Fruit fly (Drosophila melanogaster) whole organism, pupa: Measurements from ENCODE around the gene CG14990.

Experiments used
- CG10348 ChIP-seq: fragments of 200-800 bp; sonication (Bioruptor generic); IDR thresholded peaks from 2 replicates; pipeline ENCODE4 v1.3.6; 2022; ENCODE audit warnings: missing biosample characterization, missing genetic modification characterization
- CG12605 ChIP-seq: fragments of 200-800 bp; sonication (Bioruptor generic); IDR thresholded peaks from 2 replicates; pipeline ENCODE4 v1.3.6; 2022; ENCODE audit warnings: missing biosample characterization, missing genetic modification characterization
- CG13204 ChIP-seq: fragments of 200-800 bp; sonication (Bioruptor generic); optimal IDR thresholded peaks from 2 replicates; lab custom pipeline; 2018; ENCODE audit warnings: missing biosample characterization, mild to moderate bottlenecking, missing genetic modification characterization, moderate library complexity
- CG14655 ChIP-seq: fragments of 200-800 bp; sonication (Bioruptor generic); optimal IDR thresholded peaks from 3 replicates; lab custom pipeline; 2017; ENCODE audit warnings: mild to moderate bottlenecking, missing biosample characterization, missing genetic modification reagents, missing genetic modification characterization
- CG15710 ChIP-seq: fragments of 200-800 bp; sonication (Bioruptor generic); optimal IDR thresholded peaks from 2 replicates; lab custom pipeline; 2018; ENCODE audit warnings: missing biosample characterization, mild to moderate bottlenecking, missing genetic modification characterization, moderate library complexity
- CG17806 ChIP-seq: fragments of 200-800 bp; sonication (Bioruptor generic); optimal IDR thresholded peaks from 2 replicates; lab custom pipeline; 2018; ENCODE audit warnings: missing biosample characterization, mild to moderate bottlenecking, missing genetic modification characterization, moderate library complexity
- CG32121 ChIP-seq: fragments of 200-800 bp; sonication (Bioruptor generic); IDR thresholded peaks from 2 replicates; pipeline ENCODE4 v1.3.6; 2022; ENCODE audit warnings: missing biosample characterization, missing genetic modification characterization
- CG34367 ChIP-seq: fragments of 200-800 bp; sonication (Bioruptor generic); optimal IDR thresholded peaks from 2 replicates; lab custom pipeline; 2018; ENCODE audit warnings: missing biosample characterization, mild to moderate bottlenecking, missing genetic modification characterization
- CG4496 ChIP-seq: fragments of 200-800 bp; sonication (Bioruptor generic); IDR thresholded peaks from 3 replicates; pipeline ENCODE4 v1.3.6; 2022; ENCODE audit warnings: missing biosample characterization, missing genetic modification characterization
- CG8159 ChIP-seq: fragments of 200-800 bp; sonication (Bioruptor generic); optimal IDR thresholded peaks from 3 replicates; lab custom pipeline; 2018; ENCODE audit warnings: missing biosample characterization, mild to moderate bottlenecking, missing genetic modification characterization, moderate library complexity
- CG8301 ChIP-seq: fragments of 200-800 bp; sonication (Bioruptor generic); optimal IDR thresholded peaks from 2 replicates; lab custom pipeline; 2018; ENCODE audit warnings: missing biosample characterization, mild to moderate bottlenecking, missing genetic modification characterization
- CG9948 ChIP-seq: fragments of 200-800 bp; sonication (Bioruptor generic); optimal IDR thresholded peaks from 2 replicates; lab custom pipeline; 2018; ENCODE audit warnings: missing biosample characterization, mild to moderate bottlenecking, missing genetic modification characterization, moderate library complexity
- D1 ChIP-seq: fragments of 200-800 bp; sonication (Bioruptor generic); optimal IDR thresholded peaks from 2 replicates; lab custom pipeline; 2018; ENCODE audit warnings: missing biosample characterization, mild to moderate bottlenecking, missing genetic modification characterization, moderate library complexity
- EcR ChIP-seq: fragments of 200-800 bp; sonication (Bioruptor generic); optimal IDR thresholded peaks from 3 replicates; lab custom pipeline; 2019; ENCODE audit warnings: missing biosample characterization, missing genetic modification characterization, mild to moderate bottlenecking, moderate library complexity, missing genetic modification reagents
- Ets98B ChIP-seq: fragments of 200-800 bp; sonication (Bioruptor generic); IDR thresholded peaks from 2 replicates; pipeline ENCODE4 v1.3.6; 2022; ENCODE audit warnings: missing biosample characterization, missing genetic modification characterization
- Pif1A ChIP-seq: fragments of 200-800 bp; sonication (Bioruptor generic); optimal IDR thresholded peaks from 3 replicates; lab custom pipeline; 2016; ENCODE audit warnings: missing biosample characterization, missing genetic modification characterization
- Pif1B ChIP-seq: fragments of 200-800 bp; sonication (Bioruptor generic); optimal IDR thresholded peaks from 3 replicates; lab custom pipeline; 2016; ENCODE audit warnings: missing biosample characterization, missing genetic modification characterization
- Snoo ChIP-seq: fragments of 200-800 bp; sonication (Bioruptor generic); optimal IDR thresholded peaks from 3 replicates; lab custom pipeline; 2017; ENCODE audit warnings: missing biosample characterization, mild to moderate bottlenecking, missing genetic modification characterization, inconsistent platforms
- fd96Ca ChIP-seq: fragments of 200-800 bp; sonication (Bioruptor generic); IDR thresholded peaks from 3 replicates; pipeline ENCODE4 v1.3.6; 2022; ENCODE audit warnings: missing biosample characterization, missing genetic modification characterization
- gl ChIP-seq: fragments of 200-800 bp; sonication (Bioruptor generic); optimal IDR thresholded peaks from 2 replicates; lab custom pipeline; 2018; ENCODE audit warnings: missing biosample characterization, mild to moderate bottlenecking, missing genetic modification characterization
- rn ChIP-seq: fragments of 200-800 bp; sonication (Bioruptor generic); IDR thresholded peaks from 2 replicates; pipeline ENCODE4 v1.3.6; 2022; ENCODE audit warnings: missing biosample characterization, missing genetic modification characterization

Gene CG14990

dm6 chr3L:4125709-4126108 is 32.7 kb downstream of the CG14990 start:
- no peak for TF ChIP-seq CG8301 (tag; lab: Kevin White, UChicago)
- TF ChIP-seq CG17806 (tag; lab: Kevin White, UChicago): no peak
- TF ChIP-seq Pif1B (GFP tag; lab: Kevin White, UChicago): no peak
- no peak for TF ChIP-seq Snoo (tag; lab: Kevin White, UChicago)
- no peak for TF ChIP-seq D1
- TF ChIP-seq, all 21 proteins: peak for 0

dm6 chr3L:4128579-4128978 is 35.6 kb downstream of the CG14990 start:
- TF ChIP-seq EcR (no peak), CG9948 (tag; lab: Kevin White, UChicago) (no peak), CG34367 (tag; lab: Kevin White, UChicago) (no peak), fd96Ca (GFP tag; lab: Robert Waterston, UW) (no peak), CG4496 (no peak), Pif1B (GFP tag; lab: Kevin White, UChicago) (no peak), CG8301 (tag; lab: Kevin White, UChicago) (no peak), rn (GFP tag; lab: Robert Waterston, UW) (no peak), CG12605 (GFP tag; lab: Robert Waterston, UW) (no peak), gl (tag; lab: Kevin White, UChicago) (no peak), CG32121 (GFP tag; lab: Robert Waterston, UW) (no peak), CG10348 (GFP tag; lab: Robert Waterston, UW) (no peak), CG13204 (no peak), Pif1A (GFP tag; lab: Kevin White, UChicago) (no peak), Snoo (tag; lab: Kevin White, UChicago) (no peak), Ets98B (GFP tag; lab: Robert Waterston, UW) (no peak), CG8159 (no peak), CG14655 (GFP tag; lab: Kevin White, UChicago) (no peak), CG17806 (tag; lab: Kevin White, UChicago) (no peak), CG15710 (no peak)

dm6 chr3L:4130743-4131142 is 37.7 kb downstream of the CG14990 start:
- TF ChIP-seq gl (tag; lab: Kevin White, UChicago) (no peak), CG15710 (no peak), D1 (no peak), fd96Ca (GFP tag; lab: Robert Waterston, UW) (no peak), CG8301 (tag; lab: Kevin White, UChicago) (no peak), CG9948 (tag; lab: Kevin White, UChicago) (no peak), CG10348 (GFP tag; lab: Robert Waterston, UW) (no peak), CG17806 (tag; lab: Kevin White, UChicago) (no peak), EcR (no peak), Snoo (tag; lab: Kevin White, UChicago) (no peak), rn (GFP tag; lab: Robert Waterston, UW) (no peak), CG32121 (GFP tag; lab: Robert Waterston, UW) (no peak), Ets98B (GFP tag; lab: Robert Waterston, UW) (no peak), Pif1A (GFP tag; lab: Kevin White, UChicago) (no peak), CG4496 (no peak), CG34367 (tag; lab: Kevin White, UChicago) (no peak), CG13204 (no peak), CG12605 (GFP tag; lab: Robert Waterston, UW) (no peak)
- TF ChIP-seq, all 21 proteins: peak for 0

dm6 chr3L:4132585-4132984 is 39.6 kb downstream of the CG14990 start:
- TF ChIP-seq Ets98B (GFP tag; lab: Robert Waterston, UW): no peak
- TF ChIP-seq Pif1B (GFP tag; lab: Kevin White, UChicago): no peak
- TF ChIP-seq EcR: no peak
- TF ChIP-seq, all 21 proteins: peak for 0

- no peak for TF ChIP-seq Ets98B (GFP tag; lab: Robert Waterston, UW)
- TF ChIP-seq CG15710: peak; percentile 15
- TF ChIP-seq D1: no peak
- peak; percentile 40 for TF ChIP-seq CG32121 (GFP tag; lab: Robert Waterston, UW)
- peak; percentile 20 for TF ChIP-seq Snoo (tag; lab: Kevin White, UChicago)
- peak; percentile 31 for TF ChIP-seq gl (tag; lab: Kevin White, UChicago)
- TF ChIP-seq CG34367 (tag; lab: Kevin White, UChicago): peak; percentile 2
- no peak for TF ChIP-seq CG8301 (tag; lab: Kevin White, UChicago)
- no peak for TF ChIP-seq CG13204
- TF ChIP-seq Pif1B (GFP tag; lab: Kevin White, UChicago): no peak
- TF ChIP-seq CG14655 (GFP tag; lab: Kevin White, UChicago): no peak
- TF ChIP-seq EcR: peak; percentile 14
- TF ChIP-seq CG12605 (GFP tag; lab: Robert Waterston, UW): peak; percentile 17; the same call in 1 of the 2 replicates
Measured at dm6 chr3L:4133724-4134678, 41.0 kb downstream of the CG14990 start, which contains the start of gene ens. Gene ens (minus strand): TSS chr3L:4134550.

- TF ChIP-seq CG12605 (GFP tag; lab: Robert Waterston, UW): no peak
- no peak for TF ChIP-seq CG14655 (GFP tag; lab: Kevin White, UChicago)
- no peak for TF ChIP-seq CG9948 (tag; lab: Kevin White, UChicago)
- no peak for TF ChIP-seq CG15710
Measured at dm6 chr3L:4135857-4136256, 42.9 kb downstream of the CG14990 start, which contains the start of gene RfC4. Gene RfC4 (minus strand): TSS chr3L:4136038.
